Worm (Caenorhabditis elegans) whole organism, L3 larva: ENCODE measurements around the gene T21H3.5.

Source experiments
- ZK546.5 ChIP-seq: sonication (generic microtip); optimal IDR thresholded peaks from 2 replicates; lab custom pipeline; 2017; ENCODE audit warnings: missing biosample characterization, missing genetic modification characterization
- nhr-237 ChIP-seq: fragments of 150-350 bp; optimal IDR thresholded peaks from 2 replicates; lab custom pipeline; 2014; ENCODE audit warnings: missing biosample characterization, missing genetic modification characterization
- ztf-11 ChIP-seq: fragments of 150-350 bp; optimal IDR thresholded peaks from 2 replicates; lab custom pipeline; 2014; ENCODE audit warnings: missing biosample characterization, missing genetic modification characterization
- ztf-4 ChIP-seq: fragments of 150-350 bp; optimal IDR thresholded peaks from 2 replicates; lab custom pipeline; 2014; ENCODE audit warnings: missing biosample characterization, missing genetic modification characterization

DNA sequence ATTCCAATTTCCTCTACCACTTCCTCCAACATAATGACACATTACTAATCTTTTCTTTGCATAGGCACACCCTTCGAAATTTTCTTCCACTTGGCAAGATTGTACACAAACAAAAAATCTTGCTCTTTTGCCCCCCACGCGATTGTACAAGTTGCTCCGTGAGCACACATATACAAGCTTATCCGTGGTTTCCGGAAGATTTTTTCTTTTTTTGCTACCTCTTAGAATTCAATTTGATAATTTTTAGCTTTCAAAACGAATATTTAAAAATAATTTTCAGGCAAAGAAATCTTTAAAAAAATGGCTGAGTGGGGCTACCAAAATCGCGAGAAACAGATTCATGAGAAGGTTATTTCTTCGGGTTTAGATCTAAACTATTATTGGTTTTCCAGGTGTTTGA lies 51.4 kb downstream of the T21H3.5 start, which contains the start of gene Y50D4B.1:
- TF ChIP-seq nhr-237 (tag; lab: Kevin White, UChicago) (no peak), ztf-4 (tag; lab: Kevin White, UChicago) (no peak), ZK546.5 (no peak), ztf-11 (tag; lab: Kevin White, UChicago) (no peak)
